Fruit fly (Drosophila melanogaster): ENCODE measurements around the gene CG2145.

CG2145 gene

dm6 chrX:10930553-10931092 is 3.4 kb downstream of the CG2145 start, which contains the start of gene Myo10A:
Gene Myo10A, plus strand, starts transcription at chrX:10930840.
- peak; percentile 62 to 69 for TF ChIP-seq dl (GFP tag; optimal IDR thresholded peaks at IDR 0.05; ENCODE audit: insufficient read depth in 1 of 2, partially characterized antibody in 2 of 2)
- TF ChIP-seq fru (GFP tag; optimal IDR thresholded peaks at IDR 0.05): peak; percentile 10
- no peak for TF ChIP-seq HLH106 (tag; optimal IDR thresholded peaks at IDR 0.05)
- peak; percentile 64 for TF ChIP-seq Dif (GFP tag; optimal IDR thresholded peaks at IDR 0.05; ENCODE audit: partially characterized antibody)

DNA sequence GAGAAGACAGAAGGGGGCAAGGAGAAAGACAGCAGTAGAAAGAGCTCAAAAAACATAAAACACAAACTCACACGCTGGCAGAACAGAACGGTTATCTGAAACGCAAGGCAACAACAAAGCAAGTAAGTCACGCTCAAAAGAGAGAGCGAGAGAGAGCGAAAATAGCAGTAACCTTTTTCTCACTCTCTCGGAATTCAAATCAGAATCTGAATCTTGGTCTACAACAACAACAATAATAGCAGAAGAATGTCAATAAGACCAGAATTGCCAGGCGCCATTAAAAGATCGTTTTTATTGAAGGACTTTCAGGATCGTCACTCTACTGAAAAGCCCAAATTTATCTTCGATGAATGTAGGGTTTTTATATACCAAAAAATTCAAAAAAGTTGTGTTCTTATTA is 4.1 kb downstream of the CG2145 start:
- no peak for TF ChIP-seq br (GFP tag; optimal IDR thresholded peaks at IDR 0.05)
- no peak for TF ChIP-seq Jra (GFP tag; optimal IDR thresholded peaks at IDR 0.05)
- no peak for TF ChIP-seq CG32264 (GFP tag; optimal IDR thresholded peaks at IDR 0.05)
- no peak for TF ChIP-seq sage (GFP tag; optimal IDR thresholded peaks at IDR 0.05)
- TF ChIP-seq woc (GFP tag; optimal IDR thresholded peaks at IDR 0.05): no peak
- no peak for TF ChIP-seq OdsH (GFP tag; optimal IDR thresholded peaks at IDR 0.05)
- no peak for TF ChIP-seq N (GFP tag; optimal IDR thresholded peaks at IDR 0.05)
- no peak for TF ChIP-seq lola (GFP tag; optimal IDR thresholded peaks at IDR 0.05)

- no peak for TF ChIP-seq dsf (GFP tag; optimal IDR thresholded peaks at IDR 0.05; ENCODE audit: borderline replicate concordance)
- TF ChIP-seq Sp1 (GFP tag; optimal IDR thresholded peaks at IDR 0.05): peak; percentile 21
- no peak for TF ChIP-seq Mio (GFP tag; optimal IDR thresholded peaks at IDR 0.05)
- TF ChIP-seq h (GFP tag; optimal IDR thresholded peaks at IDR 0.05): no peak
- no peak for TF ChIP-seq rgr (GFP tag; optimal IDR thresholded peaks at IDR 0.05)
- TF ChIP-seq HLH106 (tag; optimal IDR thresholded peaks at IDR 0.05): no peak
- TF ChIP-seq CG32264 (GFP tag; optimal IDR thresholded peaks at IDR 0.05): no peak
- peak; percentile 55 for TF ChIP-seq psq (GFP tag; optimal IDR thresholded peaks at IDR 0.05)
Measured at dm6 chrX:10932300-10932699, 5.1 kb downstream of the CG2145 start.

dm6 chrX:10933776-10934175 is 6.6 kb downstream of the CG2145 start:
- no peak for TF ChIP-seq br (GFP tag; optimal IDR thresholded peaks at IDR 0.05)
- no peak for TF ChIP-seq sage (GFP tag; optimal IDR thresholded peaks at IDR 0.05)
- no peak for TF ChIP-seq lola (GFP tag; optimal IDR thresholded peaks at IDR 0.05)
- TF ChIP-seq dmrt93B (GFP tag; optimal IDR thresholded peaks at IDR 0.05): no peak
- no peak for TF ChIP-seq CrebA (GFP tag; optimal IDR thresholded peaks at IDR 0.05; ENCODE audit: borderline replicate concordance)
- TF ChIP-seq jim (GFP tag; optimal IDR thresholded peaks at IDR 0.05): no peak
- TF ChIP-seq Myc (optimal IDR thresholded peaks at IDR 0.05): no peak
- no peak for TF ChIP-seq CG32264 (GFP tag; optimal IDR thresholded peaks at IDR 0.05)
- TF ChIP-seq foxo (GFP tag; optimal IDR thresholded peaks at IDR 0.05): peak in 1 of 2 experiments; percentile 38
- TF ChIP-seq dsf (GFP tag; optimal IDR thresholded peaks at IDR 0.05; ENCODE audit: borderline replicate concordance): no peak
- TF ChIP-seq pan (optimal IDR thresholded peaks at IDR 0.05): no peak
- no peak for TF ChIP-seq Hr83 (GFP tag; optimal IDR thresholded peaks at IDR 0.05; ENCODE audit: poor library complexity, severe bottlenecking)
- TF ChIP-seq Hnf4 (GFP tag; optimal IDR thresholded peaks at IDR 0.05): no peak
- TF ChIP-seq dl (GFP tag; optimal IDR thresholded peaks at IDR 0.05; ENCODE audit: insufficient read depth in 1 of 2, partially characterized antibody in 2 of 2): no peak
- TF ChIP-seq usp (GFP tag; optimal IDR thresholded peaks at IDR 0.05): no peak
- no peak for TF ChIP-seq Dif (GFP tag; optimal IDR thresholded peaks at IDR 0.05; ENCODE audit: partially characterized antibody)
- TF ChIP-seq Abd-B (GFP tag; optimal IDR thresholded peaks at IDR 0.05): no peak
- no peak for TF ChIP-seq brk (GFP tag; optimal IDR thresholded peaks at IDR 0.05)
- TF ChIP-seq CG9705 (GFP tag; optimal IDR thresholded peaks at IDR 0.05): no peak
- no peak for TF ChIP-seq OdsH (GFP tag; optimal IDR thresholded peaks at IDR 0.05)
- TF ChIP-seq Dfd (GFP tag; optimal IDR thresholded peaks at IDR 0.05): no peak
- TF ChIP-seq Vsx2 (GFP tag; optimal IDR thresholded peaks at IDR 0.05; ENCODE audit: partially characterized antibody): no peak
- peak; percentile 9 for TF ChIP-seq h (GFP tag; optimal IDR thresholded peaks at IDR 0.05)
- TF ChIP-seq fru (GFP tag; optimal IDR thresholded peaks at IDR 0.05): peak; percentile 2
- TF ChIP-seq psq (GFP tag; optimal IDR thresholded peaks at IDR 0.05): no peak
- TF ChIP-seq HLH106 (tag; optimal IDR thresholded peaks at IDR 0.05): no peak

DNA sequence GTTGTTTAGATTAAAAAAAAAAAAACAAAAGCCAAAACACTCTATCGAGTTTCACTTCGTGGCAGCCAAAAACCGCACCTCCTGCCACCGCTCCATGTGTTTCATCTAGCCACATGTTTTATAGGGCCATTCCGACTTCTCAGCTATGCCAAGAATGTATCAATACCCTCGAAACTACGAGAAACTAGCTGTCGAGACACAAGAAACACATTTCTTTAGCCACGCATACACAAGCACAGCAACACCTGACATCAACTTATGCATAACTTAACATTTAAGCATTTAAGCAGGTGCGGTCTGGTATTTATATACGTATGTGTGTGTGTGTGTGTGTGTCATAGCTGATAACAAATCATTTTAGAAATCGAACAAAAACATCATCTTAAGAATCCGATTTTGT is 8.4 kb downstream of the CG2145 start:
- TF ChIP-seq Jra (GFP tag; optimal IDR thresholded peaks at IDR 0.05) (no peak), Hr78 (GFP tag; optimal IDR thresholded peaks at IDR 0.05) (no peak), N (GFP tag; optimal IDR thresholded peaks at IDR 0.05) (no peak), Myc (optimal IDR thresholded peaks at IDR 0.05) (no peak), lola (GFP tag; optimal IDR thresholded peaks at IDR 0.05) (no peak), GATAd (GFP tag; optimal IDR thresholded peaks at IDR 0.05) (no peak), psq (GFP tag; optimal IDR thresholded peaks at IDR 0.05) (no peak), dmrt93B (GFP tag; optimal IDR thresholded peaks at IDR 0.05) (no peak), CrebA (GFP tag; optimal IDR thresholded peaks at IDR 0.05; ENCODE audit: borderline replicate concordance) (no peak), brk (GFP tag; optimal IDR thresholded peaks at IDR 0.05) (no peak), tai (GFP tag; optimal IDR thresholded peaks at IDR 0.05) (no peak), Hnf4 (GFP tag; optimal IDR thresholded peaks at IDR 0.05) (no peak), dl (GFP tag; optimal IDR thresholded peaks at IDR 0.05; ENCODE audit: insufficient read depth in 1 of 2, partially characterized antibody in 2 of 2) (no peak), Rel (GFP tag; optimal IDR thresholded peaks at IDR 0.05) (no peak), Rel (tag; optimal IDR thresholded peaks at IDR 0.05) (no peak), OdsH (GFP tag; optimal IDR thresholded peaks at IDR 0.05) (no peak), pan (optimal IDR thresholded peaks at IDR 0.05) (no peak), Dfd (GFP tag; optimal IDR thresholded peaks at IDR 0.05) (no peak), HLH106 (tag; optimal IDR thresholded peaks at IDR 0.05) (no peak), rgr (GFP tag; optimal IDR thresholded peaks at IDR 0.05) (no peak), CG32264 (GFP tag; optimal IDR thresholded peaks at IDR 0.05) (no peak)

Data from whole organism, wandering third instar larva.